Worm (Caenorhabditis elegans) whole organism, L4 larva: ENCODE results near the gene F53G2.13.

Experiments
- D1046.2 ChIP-seq: fragments of 200-800 bp; sonication (Bioruptor generic); IDR thresholded peaks from 2 replicates; pipeline ENCODE4 v1.3.6; 2022; ENCODE audit warnings: missing genetic modification characterization, missing compliant biosample characterization
- F10B5.3 ChIP-seq: sonication (generic microtip); optimal IDR thresholded peaks from 2 replicates; lab custom pipeline; 2016; ENCODE audit warnings: mild to moderate bottlenecking, missing genetic modification characterization, missing compliant biosample characterization
- F37D6.2 ChIP-seq: sonication (generic microtip); optimal IDR thresholded peaks from 2 replicates; lab custom pipeline; 2016; ENCODE audit warnings: mild to moderate bottlenecking, missing genetic modification characterization, missing compliant biosample characterization
- F49E8.2 ChIP-seq: sonication (generic microtip); optimal IDR thresholded peaks from 2 replicates; lab custom pipeline; 2016; ENCODE audit warnings: missing compliant biosample characterization, mild to moderate bottlenecking, missing genetic modification characterization, borderline replicate concordance
- Y105C5A.15 ChIP-seq: fragments of 200-800 bp; sonication (Bioruptor generic); IDR thresholded peaks from 2 replicates; pipeline ENCODE4 v1.3.6; 2022; ENCODE audit warnings: missing genetic modification characterization, missing compliant biosample characterization
- Y48G9A.11 ChIP-seq: fragments of 200-800 bp; sonication (Bioruptor generic); IDR thresholded peaks from 2 replicates; pipeline ENCODE4 v1.3.6; 2022; ENCODE audit warnings: missing genetic modification reagents, missing genetic modification characterization, missing compliant biosample characterization
- ZK337.2 ChIP-seq: fragments of 200-800 bp; sonication (Bioruptor generic); IDR thresholded peaks from 2 replicates; pipeline ENCODE4 v1.3.6; 2022; ENCODE audit warnings: missing genetic modification reagents, missing genetic modification characterization, missing compliant biosample characterization
- aha-1 ChIP-seq: fragments of 150-350 bp; peaks from one replicate; lab custom pipeline; 2014; ENCODE audit warnings: missing biosample characterization, missing genetic modification characterization
- ceh-62 ChIP-seq: sonication (generic microtip); optimal IDR thresholded peaks from 2 replicates; lab custom pipeline; 2017; ENCODE audit warnings: missing biosample characterization, missing genetic modification characterization
- ces-1 ChIP-seq: fragments of 150-350 bp; sonication (generic microtip); optimal IDR thresholded peaks from 4 replicates; lab custom pipeline; 2014; ENCODE audit warnings: missing biosample characterization, missing genetic modification reagents, missing genetic modification characterization
- ctbp-1 ChIP-seq: fragments of 200-800 bp; sonication (Bioruptor generic); IDR thresholded peaks from 2 replicates; pipeline ENCODE4 v1.3.6; 2022; ENCODE audit warnings: missing genetic modification reagents, missing genetic modification characterization, missing compliant biosample characterization
- daf-19 ChIP-seq: fragments of 200-800 bp; sonication (Bioruptor generic); conservative IDR thresholded peaks from 2 replicates; pipeline ENCODE4 v1.3.6; 2022; ENCODE audit warnings: missing genetic modification characterization, missing compliant biosample characterization
- dpl-1 ChIP-seq: fragments of 150-350 bp; optimal IDR thresholded peaks from 2 replicates; lab custom pipeline; 2014; ENCODE audit warnings: missing biosample characterization, missing genetic modification reagents, missing genetic modification characterization
- egl-27 ChIP-seq: sonication (generic microtip); optimal IDR thresholded peaks from 3 replicates; lab custom pipeline; 2017; ENCODE audit warnings: missing biosample characterization, missing genetic modification reagents, missing genetic modification characterization
- fkh-10 ChIP-seq: fragments of 150-350 bp; optimal IDR thresholded peaks from 2 replicates; lab custom pipeline; 2014; ENCODE audit warnings: missing biosample characterization, missing genetic modification reagents, missing genetic modification characterization
- hif-1 ChIP-seq, 2 experiments: sonication (generic microtip); optimal IDR thresholded peaks; 2 replicates each; lab custom pipeline; 2016 to 2017; ENCODE audit warnings: missing compliant biosample characterization in 2 of 2, missing genetic modification characterization in 2 of 2, missing genetic modification reagents in 2 of 2, missing genotype in 2 of 2, mild to moderate bottlenecking in 1 of 2
- hlh-11 ChIP-seq: fragments of 200-800 bp; sonication (Bioruptor generic); optimal IDR thresholded peaks from 2 replicates; lab custom pipeline; 2018; ENCODE audit warnings: mild to moderate bottlenecking, missing genetic modification characterization, missing compliant biosample characterization
- hmg-1.1 ChIP-seq: fragments of 200-800 bp; sonication (Bioruptor generic); IDR thresholded peaks from 2 replicates; pipeline ENCODE4 v1.3.6; 2022; ENCODE audit warnings: missing genetic modification reagents, missing genetic modification characterization, missing compliant biosample characterization
- jun-1 ChIP-seq: fragments of 150-350 bp; optimal IDR thresholded peaks from 2 replicates; lab custom pipeline; 2014; ENCODE audit warnings: missing biosample characterization, missing genetic modification reagents, missing genetic modification characterization
- lin-13 ChIP-seq: fragments of 150-350 bp; optimal IDR thresholded peaks from 2 replicates; lab custom pipeline; 2014; ENCODE audit warnings: missing biosample characterization, missing genetic modification reagents, missing genetic modification characterization
- lin-29 ChIP-seq: fragments of 200-800 bp; sonication (Bioruptor generic); IDR thresholded peaks from 2 replicates; pipeline ENCODE4 v1.3.6; 2022; ENCODE audit warnings: missing genetic modification reagents, missing genetic modification characterization, missing compliant biosample characterization
- lir-3 ChIP-seq: sonication (generic microtip); optimal IDR thresholded peaks from 2 replicates; lab custom pipeline; 2016; ENCODE audit warnings: mild to moderate bottlenecking, missing genetic modification characterization, missing compliant biosample characterization
- lsy-2 ChIP-seq, 2 experiments: fragments of 150-350 bp in 1 of 2; sonication (generic microtip) in 1 of 2; optimal IDR thresholded peaks; 2 replicates each; lab custom pipeline; 2014 to 2017; ENCODE audit warnings: missing biosample characterization in 2 of 2, missing genetic modification characterization in 2 of 2
- nhr-102 ChIP-seq: sonication (generic microtip); optimal IDR thresholded peaks from 2 replicates; lab custom pipeline; 2016; ENCODE audit warnings: mild to moderate bottlenecking, missing genetic modification characterization, moderate library complexity, missing compliant biosample characterization
- nhr-111 ChIP-seq: fragments of 200-800 bp; sonication (Bioruptor generic); optimal IDR thresholded peaks from 2 replicates; lab custom pipeline; 2018; ENCODE audit warnings: mild to moderate bottlenecking, missing genetic modification characterization, missing compliant biosample characterization
- nhr-237 ChIP-seq: sonication (generic microtip); optimal IDR thresholded peaks from 2 replicates; lab custom pipeline; 2017; ENCODE audit warnings: missing biosample characterization, missing genetic modification characterization
- nhr-25 ChIP-seq: sonication (generic microtip); optimal IDR thresholded peaks from 2 replicates; lab custom pipeline; 2017; ENCODE audit warnings: missing genetic modification characterization, mild to moderate bottlenecking, missing compliant biosample characterization, antibody characterized with exemption, moderate library complexity, borderline replicate concordance; ENCODE audit not compliant: insufficient read depth
- nhr-28 ChIP-seq: fragments of 150-350 bp; optimal IDR thresholded peaks from 2 replicates; lab custom pipeline; 2014; ENCODE audit warnings: missing biosample characterization, missing genetic modification characterization
- nhr-6 ChIP-seq: fragments of 150-350 bp; optimal IDR thresholded peaks from 2 replicates; lab custom pipeline; 2014; ENCODE audit warnings: missing biosample characterization, missing genetic modification characterization
- nhr-77 ChIP-seq: fragments of 150-350 bp; optimal IDR thresholded peaks from 2 replicates; lab custom pipeline; 2014; ENCODE audit warnings: missing biosample characterization, missing genetic modification characterization
- pha-4 ChIP-seq, 2 experiments: fragments of 150-350 bp in 1 of 2; fragments of 200-800 bp in 1 of 2; sonication (Bioruptor generic) in 1 of 2; IDR thresholded peaks in 1 of 2; optimal IDR thresholded peaks in 1 of 2; 2 replicates each; pipeline versions ENCODE4 v1.3.6 to Lab custom; 2014 to 2022; ENCODE audit warnings: missing genetic modification characterization in 2 of 2, missing genetic modification reagents in 2 of 2, missing biosample characterization in 1 of 2, missing compliant biosample characterization in 1 of 2
- sdz-12 ChIP-seq: fragments of 200-800 bp; sonication (Bioruptor generic); optimal IDR thresholded peaks from 2 replicates; lab custom pipeline; 2018; ENCODE audit warnings: mild to moderate bottlenecking, missing genetic modification characterization, missing compliant biosample characterization
- set-16 ChIP-seq: fragments of 200-800 bp; sonication (Bioruptor generic); IDR thresholded peaks from 2 replicates; pipeline ENCODE4 v1.3.6; 2022; ENCODE audit warnings: missing genetic modification reagents, missing genetic modification characterization, missing compliant biosample characterization
- spr-1 ChIP-seq: sonication (generic microtip); optimal IDR thresholded peaks from 2 replicates; lab custom pipeline; 2016; ENCODE audit warnings: mild to moderate bottlenecking, missing genetic modification characterization, missing compliant biosample characterization
- tra-1 ChIP-seq: fragments of 200-800 bp; sonication (Bioruptor generic); IDR thresholded peaks from 2 replicates; pipeline ENCODE4 v1.3.6; 2022; ENCODE audit warnings: missing genetic modification reagents, missing genetic modification characterization, missing compliant biosample characterization
- unc-39 ChIP-seq: sonication (generic microtip); optimal IDR thresholded peaks from 2 replicates; lab custom pipeline; 2017; ENCODE audit warnings: missing biosample characterization, missing genetic modification characterization
- zag-1 ChIP-seq: fragments of 150-350 bp; optimal IDR thresholded peaks from 2 replicates; lab custom pipeline; 2014; ENCODE audit warnings: missing biosample characterization, missing genetic modification characterization

F53G2.13 gene

ce11 chrII:2518487-2518886 lies 34.9 kb downstream of the F53G2.13 start:
- TF ChIP-seq Y48G9A.11 (GFP tag; lab: Robert Waterston, UW) = no peak
- TF ChIP-seq set-16 (GFP tag; lab: Robert Waterston, UW) = peak; percentile 75
- TF ChIP-seq nhr-237 = no peak

DNA sequence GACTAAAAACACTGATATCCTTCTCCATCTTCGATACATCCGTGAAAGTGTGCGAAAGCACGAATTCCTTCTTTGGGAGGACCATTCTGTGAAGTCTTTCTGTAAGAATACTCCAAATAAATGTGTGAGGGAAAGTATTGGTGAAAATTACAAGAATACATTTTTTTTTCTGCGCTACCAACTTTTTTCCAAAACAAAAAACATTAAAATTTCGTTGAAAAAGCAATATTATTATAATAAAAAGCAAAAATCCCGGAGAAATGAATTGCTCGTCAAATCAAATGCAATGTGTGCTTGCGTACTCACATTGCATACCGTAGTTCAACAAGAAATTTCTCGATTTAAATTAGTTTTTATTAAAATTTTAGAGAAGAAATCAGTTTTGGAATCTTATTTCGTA lies 38.4 kb downstream of the F53G2.13 start, which contains the start of gene bath-13:
Gene bath-13 (minus strand): TSS at position 101 of the 400 bp plus-strand sequence.
- no peak for TF ChIP-seq nhr-77 (tag; lab: Kevin White, UChicago)
- TF ChIP-seq aha-1 = peak; percentile 22
- TF ChIP-seq ctbp-1 (GFP tag; lab: Robert Waterston, UW) = no peak

DNA sequence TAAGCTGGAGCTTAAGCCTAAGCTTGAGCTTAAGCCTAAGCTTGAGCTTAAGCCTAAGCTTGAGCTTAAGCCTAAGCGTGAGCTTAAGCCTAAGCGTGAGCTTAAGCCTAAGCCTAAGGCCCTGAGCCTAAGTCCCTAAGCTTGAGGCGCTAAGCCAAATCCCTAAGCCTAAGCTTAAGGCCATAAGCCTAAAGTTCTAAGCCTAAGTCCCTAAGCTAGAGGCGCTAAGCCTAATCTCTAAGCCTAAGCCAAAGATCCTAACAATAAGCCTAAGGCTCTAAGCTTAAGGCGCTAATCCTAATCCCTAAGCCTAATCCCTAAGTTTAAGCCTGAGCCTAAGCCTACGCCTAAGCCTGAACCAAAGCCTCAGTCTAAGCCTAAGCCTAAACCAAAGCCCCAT lies 42.0 kb downstream of the F53G2.13 start:
- TF ChIP-seq D1046.2 (no peak), nhr-25 (tag; lab: Kevin White, UChicago) (no peak), dpl-1 (GFP tag; lab: Kevin White, UChicago) (no peak), egl-27 (tag; lab: Kevin White, UChicago) (no peak), aha-1 (no peak), nhr-6 (tag; lab: Kevin White, UChicago) (no peak), F10B5.3 (tag; lab: Kevin White, UChicago) (no peak), lir-3 (no peak), F37D6.2 (no peak), hif-1 (tag; optimal IDR thresholded peaks at IDR 0.05; lab: Kevin White, UChicago) (no peak), tra-1 (GFP tag; lab: Robert Waterston, UW) (no peak), nhr-28 (tag; lab: Kevin White, UChicago) (no peak), sdz-12 (no peak), hlh-11 (tag; lab: Kevin White, UChicago) (no peak), pha-4 (GFP tag; IDR thresholded peaks at IDR 0.05; lab: Robert Waterston, UW) (no peak), pha-4 (tag; optimal IDR thresholded peaks at IDR 0.05; lab: Kevin White, UChicago) (no peak), hmg-1.1 (GFP tag; lab: Robert Waterston, UW) (no peak)

ce11 chrII:2526887-2527286 lies 43.3 kb downstream of the F53G2.13 start:
- no peak for TF ChIP-seq nhr-102
- no peak for TF ChIP-seq ceh-62
- TF ChIP-seq tra-1 (GFP tag; lab: Robert Waterston, UW) = no peak
- TF ChIP-seq jun-1 (tag; lab: Kevin White, UChicago) = no peak
- TF ChIP-seq spr-1 (tag; lab: Kevin White, UChicago) = no peak
- TF ChIP-seq ZK337.2 (GFP tag; lab: Robert Waterston, UW) = no peak
- no peak for TF ChIP-seq daf-19 (GFP tag; lab: Robert Waterston, UW)
- TF ChIP-seq Y105C5A.15 (GFP tag; lab: Robert Waterston, UW) = no peak
- no peak for TF ChIP-seq nhr-6 (tag; lab: Kevin White, UChicago)
- no peak for TF ChIP-seq fkh-10 (GFP tag; lab: Kevin White, UChicago)
- no peak for TF ChIP-seq lin-29 (GFP tag; lab: Robert Waterston, UW)
- no peak for TF ChIP-seq lir-3
- TF ChIP-seq nhr-111 (GFP tag; lab: Kevin White, UChicago) = no peak
- TF ChIP-seq ces-1 (GFP tag; lab: Kevin White, UChicago) = no peak
- no peak for TF ChIP-seq F49E8.2 (tag; lab: Kevin White, UChicago)
- TF ChIP-seq lsy-2 (tag; optimal IDR thresholded peaks at IDR 0.05; lab: Kevin White, UChicago) = no peak
- TF ChIP-seq ctbp-1 (GFP tag; lab: Robert Waterston, UW) = no peak
- TF ChIP-seq zag-1 (tag; lab: Kevin White, UChicago) = no peak
- TF ChIP-seq lin-13 (GFP tag; lab: Kevin White, UChicago) = no peak
- no peak for TF ChIP-seq unc-39 (tag; lab: Kevin White, UChicago)
